Fruit fly (Drosophila melanogaster) whole organism, wandering third instar larva: ENCODE results near the gene elav.
A peak's percentile ranks its signal among the peaks of the same experiment; 100 is the strongest.

ENCODE experiments used
- Abd-B ChIP-seq: fragments of >200 bp; optimal IDR thresholded peaks from 2 replicates; lab custom pipeline; 2017; ENCODE audit warnings: missing biosample characterization, missing genetic modification characterization
- CG32264 ChIP-seq: fragments of 200-800 bp; sonication (Bioruptor generic); optimal IDR thresholded peaks from 2 replicates; lab custom pipeline; 2016; ENCODE audit warnings: missing biosample characterization, missing genetic modification characterization
- CG9705 ChIP-seq: fragments of 200-800 bp; sonication (Bioruptor generic); optimal IDR thresholded peaks from 2 replicates; lab custom pipeline; 2018; ENCODE audit warnings: missing biosample characterization, mild to moderate bottlenecking, missing genetic modification characterization
- CrebA ChIP-seq: fragments of 200-800 bp; sonication (Bioruptor generic); optimal IDR thresholded peaks from 2 replicates; lab custom pipeline; 2016; ENCODE audit warnings: missing biosample characterization, mild to moderate bottlenecking, missing genetic modification characterization, borderline replicate concordance
- Dfd ChIP-seq: fragments of >200 bp; optimal IDR thresholded peaks from 2 replicates; lab custom pipeline; 2017; ENCODE audit warnings: missing biosample characterization, missing genetic modification characterization
- Dif ChIP-seq: fragments of 200-275, 200-300 bp; sonication (Bioruptor generic); optimal IDR thresholded peaks from 2 replicates; lab custom pipeline; 2018; ENCODE audit warnings: missing biosample characterization, missing genetic modification characterization; ENCODE audit not compliant: partially characterized antibody
- GATAd ChIP-seq: sonication (Bioruptor generic); optimal IDR thresholded peaks from 2 replicates; lab custom pipeline; 2016; ENCODE audit warnings: missing biosample characterization, missing genetic modification characterization
- HLH106 ChIP-seq: fragments of 200-800 bp; optimal IDR thresholded peaks from 3 replicates; lab custom pipeline; 2019; ENCODE audit warnings: missing biosample characterization, mild to moderate bottlenecking, missing genetic modification characterization, moderate library complexity
- Hnf4 ChIP-seq: fragments of 200-800 bp; sonication (Bioruptor generic); optimal IDR thresholded peaks from 2 replicates; lab custom pipeline; 2016; ENCODE audit warnings: missing biosample characterization, mild to moderate bottlenecking, missing genetic modification characterization
- Hr78 ChIP-seq: fragments of >200 bp; optimal IDR thresholded peaks from 2 replicates; lab custom pipeline; 2017; ENCODE audit warnings: missing biosample characterization, missing genetic modification characterization
- Hr83 ChIP-seq: fragments of 200-300 bp; sonication (Bioruptor generic); optimal IDR thresholded peaks from 2 replicates; lab custom pipeline; 2016; ENCODE audit warnings: missing biosample characterization, mild to moderate bottlenecking, missing genetic modification characterization, moderate library complexity; ENCODE audit not compliant: poor library complexity, severe bottlenecking
- Jra ChIP-seq: sonication (Bioruptor generic); optimal IDR thresholded peaks from 2 replicates; lab custom pipeline; 2016; ENCODE audit warnings: missing biosample characterization, missing genetic modification characterization
- Mio ChIP-seq: sonication (Bioruptor generic); optimal IDR thresholded peaks from 2 replicates; lab custom pipeline; 2016; ENCODE audit warnings: missing biosample characterization, missing genetic modification characterization
- Myc ChIP-seq: fragments of >200 bp; optimal IDR thresholded peaks from 2 replicates; lab custom pipeline; 2017
- N ChIP-seq: fragments of >200 bp; optimal IDR thresholded peaks from 2 replicates; lab custom pipeline; 2018; ENCODE audit warnings: missing biosample characterization, missing external identifiers, missing genetic modification characterization
- OdsH ChIP-seq: fragments of 200-800 bp; sonication (Bioruptor generic); optimal IDR thresholded peaks from 2 replicates; lab custom pipeline; 2016; ENCODE audit warnings: missing biosample characterization, mild to moderate bottlenecking, missing genetic modification characterization
- Rel ChIP-seq, 2 experiments: fragments of 200-800 bp; sonication (Bioruptor generic) in 1 of 2; optimal IDR thresholded peaks; 2 replicates in 1 of 2; 3 replicates in 1 of 2; lab custom pipeline; 2016 to 2019; ENCODE audit warnings: mild to moderate bottlenecking in 2 of 2, missing biosample characterization in 2 of 2, missing genetic modification characterization in 2 of 2, moderate library complexity in 1 of 2
- Sp1 ChIP-seq: fragments of 200-800 bp; sonication (Bioruptor generic); optimal IDR thresholded peaks from 3 replicates; lab custom pipeline; 2019; ENCODE audit warnings: missing biosample characterization, mild to moderate bottlenecking, missing genetic modification characterization, moderate library complexity
- Vsx2 ChIP-seq: fragments of 200-300, 225-300 bp; sonication (Bioruptor generic); optimal IDR thresholded peaks from 2 replicates; lab custom pipeline; 2018; ENCODE audit warnings: missing biosample characterization, missing genetic modification characterization; ENCODE audit not compliant: partially characterized antibody
- br ChIP-seq: fragments of 200-800 bp; sonication (Bioruptor generic); optimal IDR thresholded peaks from 2 replicates; lab custom pipeline; 2016; ENCODE audit warnings: missing biosample characterization, missing genetic modification characterization
- brk ChIP-seq: fragments of 200-800 bp; sonication (Bioruptor generic); optimal IDR thresholded peaks from 2 replicates; lab custom pipeline; 2016; ENCODE audit warnings: missing biosample characterization, mild to moderate bottlenecking, missing genetic modification characterization
- dl ChIP-seq, 2 experiments: fragments of 175-275, 200-275 bp in 1 of 2; fragments of 200-275 bp in 1 of 2; sonication (Bioruptor generic); optimal IDR thresholded peaks; lab custom pipeline; 2018; ENCODE audit warnings: mild to moderate bottlenecking in 2 of 2, missing biosample characterization in 2 of 2, missing genetic modification characterization in 2 of 2, moderate library complexity in 2 of 2; ENCODE audit not compliant: partially characterized antibody in 2 of 2, insufficient read depth in 1 of 2
- dmrt93B ChIP-seq: fragments of 200-800 bp; sonication (Bioruptor generic); optimal IDR thresholded peaks from 2 replicates; lab custom pipeline; 2018; ENCODE audit warnings: missing biosample characterization, mild to moderate bottlenecking, missing genetic modification characterization
- dsf ChIP-seq: sonication (Bioruptor generic); optimal IDR thresholded peaks from 2 replicates; lab custom pipeline; 2016; ENCODE audit warnings: missing biosample characterization, missing genetic modification characterization, borderline replicate concordance
- ey ChIP-seq: fragments of 200-800 bp; sonication (Bioruptor generic); optimal IDR thresholded peaks from 2 replicates; lab custom pipeline; 2016; ENCODE audit warnings: missing biosample characterization, missing genetic modification characterization
- foxo ChIP-seq, 2 experiments: fragments of 200-800 bp; sonication (Bioruptor generic); optimal IDR thresholded peaks; 2 replicates in 1 of 2; 3 replicates in 1 of 2; lab custom pipeline; 2016 to 2017; ENCODE audit warnings: missing biosample characterization in 2 of 2, missing genetic modification characterization in 2 of 2
- fru ChIP-seq: fragments of 200-800 bp; sonication (Bioruptor generic); optimal IDR thresholded peaks from 3 replicates; lab custom pipeline; 2016; ENCODE audit warnings: missing biosample characterization, mild to moderate bottlenecking, missing genetic modification characterization
- h ChIP-seq: fragments of 200-800 bp; sonication (Bioruptor generic); optimal IDR thresholded peaks from 3 replicates; lab custom pipeline; 2016; ENCODE audit warnings: missing biosample characterization, mild to moderate bottlenecking, missing genetic modification characterization
- jim ChIP-seq: fragments of 175-275, 200-325 bp; sonication (Bioruptor generic); optimal IDR thresholded peaks from 2 replicates; lab custom pipeline; 2016; ENCODE audit warnings: missing biosample characterization, mild to moderate bottlenecking, missing genetic modification characterization
- lola ChIP-seq: fragments of >200 bp; optimal IDR thresholded peaks from 2 replicates; lab custom pipeline; 2017; ENCODE audit warnings: missing biosample characterization, missing genetic modification characterization
- pan ChIP-seq: fragments of >200 bp; optimal IDR thresholded peaks from 2 replicates; lab custom pipeline; 2017
- psq ChIP-seq: fragments of 200-800 bp; sonication (Bioruptor generic); optimal IDR thresholded peaks from 3 replicates; lab custom pipeline; 2017; ENCODE audit warnings: missing biosample characterization, mild to moderate bottlenecking, missing genetic modification characterization, moderate library complexity
- rgr ChIP-seq: fragments of 200-800 bp; sonication (Bioruptor generic); optimal IDR thresholded peaks from 3 replicates; lab custom pipeline; 2016; ENCODE audit warnings: missing biosample characterization, mild to moderate bottlenecking, missing genetic modification characterization
- sage ChIP-seq: fragments of 200-800 bp; sonication (Bioruptor generic); optimal IDR thresholded peaks from 2 replicates; lab custom pipeline; 2016; ENCODE audit warnings: missing biosample characterization, mild to moderate bottlenecking, missing genetic modification characterization
- sv ChIP-seq: fragments of 200-800 bp; sonication (Bioruptor generic); optimal IDR thresholded peaks from 3 replicates; lab custom pipeline; 2016; ENCODE audit warnings: missing biosample characterization, missing genetic modification characterization
- tai ChIP-seq: sonication (Bioruptor generic); optimal IDR thresholded peaks from 2 replicates; lab custom pipeline; 2016; ENCODE audit warnings: missing biosample characterization, missing genetic modification characterization
- usp ChIP-seq: fragments of >200 bp; optimal IDR thresholded peaks from 2 replicates; lab custom pipeline; 2017; ENCODE audit warnings: missing biosample characterization, missing genetic modification characterization
- woc ChIP-seq: sonication (Bioruptor generic); optimal IDR thresholded peaks from 2 replicates; lab custom pipeline; 2016; ENCODE audit warnings: missing biosample characterization, mild to moderate bottlenecking, missing genetic modification characterization

elav gene

DNA sequence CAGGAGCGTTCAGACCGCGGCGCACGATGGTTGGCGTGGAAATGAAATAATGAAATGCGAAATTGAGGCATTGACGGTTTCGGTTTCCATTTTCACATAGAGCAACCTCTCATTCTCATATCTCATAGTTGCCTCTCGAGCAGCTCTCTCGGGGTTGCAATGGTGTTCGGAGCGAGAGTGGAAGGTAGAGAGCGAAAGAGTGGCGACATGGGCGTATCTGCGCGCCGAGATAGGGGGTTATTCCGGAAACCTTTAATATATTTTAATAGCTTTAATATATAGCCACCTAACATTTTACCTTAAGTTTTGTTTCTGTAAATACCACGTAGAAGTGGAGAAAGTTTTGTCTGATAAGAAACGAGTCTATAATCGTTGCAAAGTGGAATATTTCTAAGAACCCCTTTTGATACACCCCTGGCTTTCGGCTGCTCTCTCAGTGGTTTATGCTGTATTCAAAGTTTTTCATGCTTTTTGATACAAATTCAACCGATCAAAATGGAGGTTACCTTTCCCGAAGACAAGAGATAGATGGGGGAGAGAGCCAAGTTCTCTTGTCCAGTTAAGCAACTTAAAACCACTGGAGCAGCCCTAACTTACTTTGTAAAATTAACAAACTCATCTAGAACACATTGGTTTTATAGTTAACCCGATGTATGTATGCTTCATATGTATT lies at the start of gene elav:
Gene elav, minus strand, starts transcription at position 48 of the 673 bp plus-strand sequence.
- TF ChIP-seq Hr83 (GFP tag; lab: Kevin White, UChicago) (peak; percentile 49), h (peak; percentile 99), Dif (GFP tag; lab: Kevin White, UChicago) (peak; percentile 75), ey (peak; percentile 98), Hnf4 (peak; percentile 95), rgr (peak; percentile 98), Dfd (GFP tag; lab: Kevin White, UChicago) (no peak), fru (peak; percentile 98), psq (peak; percentile 94), sage (GFP tag; lab: Kevin White, UChicago) (peak; percentile 93), br (GFP tag; lab: Kevin White, UChicago) (peak; percentile 98), CG32264 (peak; percentile 88), foxo (GFP tag; optimal IDR thresholded peaks at IDR 0.05; lab: Kevin White, UChicago) (peak; percentile 65 to 99), tai (GFP tag; lab: Kevin White, UChicago) (no peak), dsf (GFP tag; lab: Kevin White, UChicago) (peak; percentile 84), woc (GFP tag; lab: Kevin White, UChicago) (peak; percentile 94), Sp1 (GFP tag; lab: Kevin White, UChicago) (peak; percentile 99), N (no peak), Hr78 (GFP tag; lab: Kevin White, UChicago) (no peak), Vsx2 (GFP tag; lab: Kevin White, UChicago) (no peak), lola (GFP tag; lab: Kevin White, UChicago) (no peak), HLH106 (peak; percentile 99), dl (GFP tag; optimal IDR thresholded peaks at IDR 0.05; lab: Kevin White, UChicago; ENCODE audit: insufficient read depth in 1 of 2, partially characterized antibody in 2 of 2) (peak; percentile 61 to 88), dmrt93B (GFP tag; lab: Kevin White, UChicago) (peak; percentile 97), GATAd (GFP tag; lab: Kevin White, UChicago) (peak; percentile 58), CG9705 (GFP tag; lab: Kevin White, UChicago) (peak; percentile 99), jim (GFP tag; lab: Kevin White, UChicago) (no peak), Abd-B (GFP tag; lab: Kevin White, UChicago) (no peak), CrebA (GFP tag; lab: Kevin White, UChicago) (no peak), Rel (GFP tag; optimal IDR thresholded peaks at IDR 0.05; lab: Kevin White, UChicago) (peak; percentile 93), Rel (tag; optimal IDR thresholded peaks at IDR 0.05; lab: Kevin White, UChicago) (peak; percentile 92), sv (GFP tag; lab: Kevin White, UChicago) (peak; percentile 98), pan (lab: Kevin White, UChicago) (no peak), brk (GFP tag; lab: Kevin White, UChicago) (peak; percentile 95), usp (GFP tag; lab: Kevin White, UChicago) (no peak), Jra (GFP tag; lab: Kevin White, UChicago) (peak; percentile 82), Mio (peak; percentile 73), Myc (lab: Kevin White, UChicago) (no peak), OdsH (GFP tag; lab: Kevin White, UChicago) (peak; percentile 98)

DNA sequence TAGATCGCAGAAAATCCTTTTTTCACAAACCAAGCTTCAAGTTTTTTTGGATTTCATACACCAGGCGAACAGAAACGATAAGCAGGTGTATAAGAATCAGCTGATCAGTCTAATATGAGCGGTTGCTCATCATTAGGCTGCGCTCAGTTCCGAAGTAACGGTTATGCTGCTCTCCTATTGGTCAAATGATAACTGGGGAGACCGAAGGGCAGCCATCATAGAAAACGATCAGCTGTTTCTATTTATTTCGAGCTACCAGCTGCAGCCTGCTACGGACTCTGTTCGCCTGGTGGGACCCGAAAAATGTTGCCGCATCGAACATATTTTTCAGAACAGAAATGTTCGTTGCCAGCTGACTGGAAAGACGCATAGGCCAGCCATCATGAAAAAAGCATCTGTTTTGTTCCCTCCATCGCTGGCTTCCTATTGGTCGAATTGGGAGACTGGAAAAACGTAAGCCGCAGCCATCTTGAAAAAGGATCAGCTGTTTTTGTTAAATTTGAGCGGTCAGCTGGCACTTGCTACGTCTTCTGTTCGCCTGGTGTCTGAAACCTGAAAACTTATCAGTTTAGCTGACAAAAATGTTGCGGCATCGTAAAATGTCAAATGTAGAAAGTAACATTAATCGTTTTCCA lies 23.5 kb upstream of the elav start:
- TF ChIP-seq woc (GFP tag; lab: Kevin White, UChicago) = no peak
- TF ChIP-seq h = no peak
- TF ChIP-seq jim (GFP tag; lab: Kevin White, UChicago) = no peak
- TF ChIP-seq Rel (GFP tag; optimal IDR thresholded peaks at IDR 0.05; lab: Kevin White, UChicago) = no peak
- TF ChIP-seq Rel (tag; optimal IDR thresholded peaks at IDR 0.05; lab: Kevin White, UChicago) = no peak
- TF ChIP-seq CG9705 (GFP tag; lab: Kevin White, UChicago) = no peak
- TF ChIP-seq Myc (lab: Kevin White, UChicago) = no peak
- TF ChIP-seq foxo (GFP tag; optimal IDR thresholded peaks at IDR 0.05; lab: Kevin White, UChicago) = no peak
- no peak for TF ChIP-seq Dif (GFP tag; lab: Kevin White, UChicago)
- no peak for TF ChIP-seq Jra (GFP tag; lab: Kevin White, UChicago)
- TF ChIP-seq Sp1 (GFP tag; lab: Kevin White, UChicago) = no peak
- no peak for TF ChIP-seq sage (GFP tag; lab: Kevin White, UChicago)
- no peak for TF ChIP-seq Mio
- TF ChIP-seq psq = no peak
- no peak for TF ChIP-seq dmrt93B (GFP tag; lab: Kevin White, UChicago)
- TF ChIP-seq usp (GFP tag; lab: Kevin White, UChicago) = no peak
